Fruit fly (Drosophila melanogaster) Kc167 (cell line): ENCODE results near the gene CG11029.

Source experiments
- Myc ChIP-seq: fragments of >200 bp; optimal IDR thresholded peaks from 2 replicates; lab custom pipeline; 2017; ENCODE audit warnings: missing external identifiers
- Sin3A ChIP-seq: fragments of >200 bp; optimal IDR thresholded peaks from 2 replicates; lab custom pipeline; 2018; ENCODE audit warnings: missing external identifiers
- h ChIP-seq: fragments of >200 bp; optimal IDR thresholded peaks from 3 replicates; lab custom pipeline; 2018; ENCODE audit warnings: missing external identifiers
- psq ChIP-seq: fragments of >200 bp; optimal IDR thresholded peaks from 2 replicates; lab custom pipeline; 2017; ENCODE audit warnings: missing external identifiers

dm6 chr2L:5766042-5766441 lies 20.1 kb downstream of the CG11029 start, which contains the start of gene obst-E:
- TF ChIP-seq psq (lab: Kevin White, UChicago) (no peak), Sin3A (lab: Kevin White, UChicago) (no peak), Myc (lab: Kevin White, UChicago) (no peak), h (no peak)
